Worm (Caenorhabditis elegans) whole organism, L4 larva: ENCODE measurements around the gene srv-12.

ENCODE experiments used
- ces-1 ChIP-seq: fragments of 150-350 bp; sonication (generic microtip); optimal IDR thresholded peaks from 4 replicates; lab custom pipeline; 2014; ENCODE audit warnings: missing biosample characterization, missing genetic modification reagents, missing genetic modification characterization
- dve-1 ChIP-seq: sonication (generic microtip); optimal IDR thresholded peaks from 2 replicates; lab custom pipeline; 2017; ENCODE audit warnings: antibody characterized with exemption, mild to moderate bottlenecking, missing genetic modification characterization, missing compliant biosample characterization; ENCODE audit not compliant: insufficient read depth
- egl-27 ChIP-seq: sonication (generic microtip); optimal IDR thresholded peaks from 3 replicates; lab custom pipeline; 2017; ENCODE audit warnings: missing biosample characterization, missing genetic modification reagents, missing genetic modification characterization
- fkh-10 ChIP-seq: fragments of 150-350 bp; optimal IDR thresholded peaks from 2 replicates; lab custom pipeline; 2014; ENCODE audit warnings: missing biosample characterization, missing genetic modification reagents, missing genetic modification characterization
- lin-13 ChIP-seq: fragments of 150-350 bp; optimal IDR thresholded peaks from 2 replicates; lab custom pipeline; 2014; ENCODE audit warnings: missing biosample characterization, missing genetic modification reagents, missing genetic modification characterization
- lin-15B ChIP-seq: fragments of 150-350 bp; sonication (generic microtip); optimal IDR thresholded peaks from 3 replicates; lab custom pipeline; 2014; ENCODE audit warnings: missing biosample characterization, missing genetic modification characterization
- mes-2 ChIP-seq: sonication (generic microtip); optimal IDR thresholded peaks from 2 replicates; lab custom pipeline; 2016; ENCODE audit warnings: missing genotype, mild to moderate bottlenecking, missing genetic modification characterization, missing compliant biosample characterization; ENCODE audit not compliant: poor library complexity, severe bottlenecking
- nhr-28 ChIP-seq: fragments of 150-350 bp; optimal IDR thresholded peaks from 2 replicates; lab custom pipeline; 2014; ENCODE audit warnings: missing biosample characterization, missing genetic modification characterization
- nhr-6 ChIP-seq: fragments of 150-350 bp; optimal IDR thresholded peaks from 2 replicates; lab custom pipeline; 2014; ENCODE audit warnings: missing biosample characterization, missing genetic modification characterization
- nhr-77 ChIP-seq: fragments of 150-350 bp; optimal IDR thresholded peaks from 2 replicates; lab custom pipeline; 2014; ENCODE audit warnings: missing biosample characterization, missing genetic modification characterization
- snpc-4 ChIP-seq: fragments of 150-350 bp; optimal IDR thresholded peaks from 2 replicates; lab custom pipeline; 2014; ENCODE audit warnings: missing biosample characterization, missing genetic modification characterization
- unc-62 ChIP-seq, 3 experiments: fragments of 150-350 bp in 1 of 3; sonication (generic microtip); optimal IDR thresholded peaks in 2 of 3; peaks in 1 of 3; 1 replicate in 1 of 3; 2 replicates in 2 of 3; lab custom pipeline; 2014 to 2017; ENCODE audit warnings: missing biosample characterization in 3 of 3, missing genetic modification characterization in 3 of 3, missing genetic modification reagents in 3 of 3, missing genotype in 1 of 3
- ztf-7 ChIP-seq: fragments of 150-350 bp; optimal IDR thresholded peaks from 2 replicates; lab custom pipeline; 2014; ENCODE audit warnings: missing biosample characterization, missing genetic modification characterization

ce11 chrIV:10046005-10046404 is 7.4 kb downstream of the srv-12 start:
- TF ChIP-seq mes-2 (no peak), ces-1 (no peak), nhr-77 (tag; lab: Kevin White, UChicago) (no peak), fkh-10 (GFP tag; lab: Kevin White, UChicago) (no peak), snpc-4 (tag; lab: Kevin White, UChicago) (no peak), dve-1 (tag; lab: Kevin White, UChicago) (no peak), ztf-7 (tag; lab: Kevin White, UChicago) (no peak), nhr-6 (no peak), lin-13 (GFP tag; lab: Kevin White, UChicago) (no peak), nhr-28 (tag; lab: Kevin White, UChicago) (no peak), egl-27 (tag; lab: Kevin White, UChicago) (no peak), lin-15B (tag; lab: Kevin White, UChicago) (no peak), unc-62 (GFP tag; optimal IDR thresholded peaks at IDR 0.05 in 1 of 2; lab: Kevin White, UChicago) (peak in 1 of 2 experiments; percentile 77), unc-62 (tag; optimal IDR thresholded peaks at IDR 0.05; lab: Kevin White, UChicago) (no peak)
